Worm (Caenorhabditis elegans): ENCODE results near the gene F43E2.1.

Gene F43E2.1

ce11 chrII:7413764-7414163 is 38.7 kb downstream of the F43E2.1 start:
- TF ChIP-seq sma-3 (GFP tag; optimal IDR thresholded peaks at IDR 0.05), result no peak
- TF ChIP-seq F13H6.1 (tag; optimal IDR thresholded peaks at IDR 0.05), result no peak
- TF ChIP-seq lin-11 (tag; optimal IDR thresholded peaks at IDR 0.05), result no peak

- TF ChIP-seq snpc-4 (tag; optimal IDR thresholded peaks at IDR 0.05) (no peak), nhr-129 (tag; optimal IDR thresholded peaks at IDR 0.05) (peak; percentile 42), nhr-12 (tag; optimal IDR thresholded peaks at IDR 0.05) (no peak)
Observed at ce11 chrII:7419563-7419962, 44.5 kb downstream of the F43E2.1 start.

ce11 chrII:7420157-7420556 is 45.1 kb downstream of the F43E2.1 start:
- TF ChIP-seq nhr-129 (tag; optimal IDR thresholded peaks at IDR 0.05) (peak; percentile 44), elt-1 (tag; optimal IDR thresholded peaks at IDR 0.05) (no peak), crh-2 (tag; optimal IDR thresholded peaks at IDR 0.05) (peak; percentile 28)

ce11 chrII:7420796-7421386 is 45.8 kb downstream of the F43E2.1 start:
- TF ChIP-seq aly-2 (tag; optimal IDR thresholded peaks at IDR 0.05) (no peak), fos-1 (tag; optimal IDR thresholded peaks at IDR 0.05) (peak; percentile 27), nhr-6 (tag; optimal IDR thresholded peaks at IDR 0.05) (no peak), F13H6.1 (tag; optimal IDR thresholded peaks at IDR 0.05) (no peak), unc-55 (GFP tag; optimal IDR thresholded peaks at IDR 0.05) (no peak), skn-1 (tag; optimal IDR thresholded peaks at IDR 0.05) (no peak), peb-1 (tag; optimal IDR thresholded peaks at IDR 0.05) (no peak), lsy-2 (tag; optimal IDR thresholded peaks at IDR 0.05) (peak in 1 of 2 experiments; percentile 62), nhr-129 (tag; optimal IDR thresholded peaks at IDR 0.05) (peak; percentile 83), crh-2 (tag; optimal IDR thresholded peaks at IDR 0.05) (peak; percentile 38), sma-9 (GFP tag; optimal IDR thresholded peaks at IDR 0.05) (peak; percentile 38), sma-9 (tag; optimal IDR thresholded peaks at IDR 0.05) (no peak), ZK546.5 (tag; optimal IDR thresholded peaks at IDR 0.05) (no peak)
